Worm (Caenorhabditis elegans) whole organism, late embryonic: Measurements from ENCODE around the gene sra-33.

Experiments used
- C08G9.2 ChIP-seq: sonication (generic microtip); optimal IDR thresholded peaks from 2 replicates; lab custom pipeline; 2016; ENCODE audit warnings: mild to moderate bottlenecking, missing genetic modification characterization, moderate library complexity, missing compliant biosample characterization
- C38D4.7 ChIP-seq: fragments of 200-800 bp; sonication (Bioruptor generic); optimal IDR thresholded peaks from 2 replicates; lab custom pipeline; 2018; ENCODE audit warnings: mild to moderate bottlenecking, missing genetic modification characterization, moderate library complexity, missing compliant biosample characterization
- F13H6.1 ChIP-seq: sonication (generic microtip); optimal IDR thresholded peaks from 2 replicates; lab custom pipeline; 2016; ENCODE audit warnings: missing genetic modification characterization, missing compliant biosample characterization
- K02D7.2 ChIP-seq: sonication (generic microtip); optimal IDR thresholded peaks from 2 replicates; lab custom pipeline; 2017; ENCODE audit warnings: mild to moderate bottlenecking, missing genetic modification characterization, missing compliant biosample characterization
- ahr-1 ChIP-seq: sonication (generic microtip); optimal IDR thresholded peaks from 2 replicates; lab custom pipeline; 2016; ENCODE audit warnings: missing genetic modification characterization, missing compliant biosample characterization
- ceh-14 ChIP-seq: sonication (generic microtip); optimal IDR thresholded peaks from 2 replicates; lab custom pipeline; 2016; ENCODE audit warnings: missing genotype, missing genetic modification characterization, missing compliant biosample characterization
- ceh-18 ChIP-seq: sonication (generic microtip); optimal IDR thresholded peaks from 2 replicates; lab custom pipeline; 2016; ENCODE audit warnings: missing genetic modification characterization, missing compliant biosample characterization
- ceh-19 ChIP-seq: fragments of 200-800 bp; sonication (Bioruptor generic); optimal IDR thresholded peaks from 2 replicates; lab custom pipeline; 2018; ENCODE audit warnings: mild to moderate bottlenecking, missing genetic modification characterization, missing compliant biosample characterization
- ceh-24 ChIP-seq: sonication (generic microtip); optimal IDR thresholded peaks from 2 replicates; lab custom pipeline; 2016; ENCODE audit warnings: mild to moderate bottlenecking, missing genetic modification characterization, missing compliant biosample characterization
- ceh-31 ChIP-seq: sonication (generic microtip); optimal IDR thresholded peaks from 2 replicates; lab custom pipeline; 2016; ENCODE audit warnings: missing genetic modification characterization, missing compliant biosample characterization
- ceh-34 ChIP-seq: sonication (generic microtip); optimal IDR thresholded peaks from 2 replicates; lab custom pipeline; 2016; ENCODE audit warnings: mild to moderate bottlenecking, missing genetic modification characterization, missing compliant biosample characterization
- ceh-48 ChIP-seq: sonication (generic microtip); optimal IDR thresholded peaks from 2 replicates; lab custom pipeline; 2016; ENCODE audit warnings: missing genetic modification characterization, inconsistent platforms, missing compliant biosample characterization
- ceh-6 ChIP-seq: fragments of 200-800 bp; sonication (Bioruptor generic); optimal IDR thresholded peaks from 2 replicates; lab custom pipeline; 2018; ENCODE audit warnings: mild to moderate bottlenecking, missing genetic modification characterization, missing compliant biosample characterization
- che-1 ChIP-seq: sonication (generic microtip); optimal IDR thresholded peaks from 2 replicates; lab custom pipeline; 2016; ENCODE audit warnings: mild to moderate bottlenecking, missing genetic modification characterization, missing compliant biosample characterization
- dve-1 ChIP-seq: sonication (generic microtip); optimal IDR thresholded peaks from 2 replicates; lab custom pipeline; 2017; ENCODE audit warnings: antibody characterized with exemption, mild to moderate bottlenecking, missing genetic modification characterization, missing compliant biosample characterization
- elt-2 ChIP-seq: sonication (generic microtip); optimal IDR thresholded peaks from 2 replicates; lab custom pipeline; 2016; ENCODE audit warnings: missing genetic modification reagents, missing genetic modification characterization, missing compliant biosample characterization
- elt-4 ChIP-seq: sonication (generic microtip); optimal IDR thresholded peaks from 2 replicates; lab custom pipeline; 2016; ENCODE audit warnings: missing genetic modification characterization, missing compliant biosample characterization
- eyg-1 ChIP-seq: sonication (generic microtip); optimal IDR thresholded peaks from 2 replicates; lab custom pipeline; 2016; ENCODE audit warnings: missing genotype, missing genetic modification characterization, missing compliant biosample characterization
- hlh-15 ChIP-seq: sonication (generic microtip); optimal IDR thresholded peaks from 2 replicates; lab custom pipeline; 2016; ENCODE audit warnings: missing genetic modification characterization, missing compliant biosample characterization
- hlh-30 ChIP-seq: sonication (generic microtip); optimal IDR thresholded peaks from 2 replicates; lab custom pipeline; 2017; ENCODE audit warnings: antibody characterized with exemption, missing genetic modification characterization, missing compliant biosample characterization; ENCODE audit not compliant: insufficient read depth
- hlh-6 ChIP-seq: sonication (generic microtip); optimal IDR thresholded peaks from 2 replicates; lab custom pipeline; 2016; ENCODE audit warnings: missing genotype, missing genetic modification characterization, missing compliant biosample characterization
- lin-11 ChIP-seq: fragments of 200-800 bp; sonication (Bioruptor generic); optimal IDR thresholded peaks from 2 replicates; lab custom pipeline; 2018; ENCODE audit warnings: mild to moderate bottlenecking, missing genetic modification characterization, missing compliant biosample characterization
- madf-2 ChIP-seq: sonication (generic microtip); optimal IDR thresholded peaks from 2 replicates; lab custom pipeline; 2017; ENCODE audit warnings: missing genetic modification characterization, missing compliant biosample characterization
- nfya-1 ChIP-seq: sonication (generic microtip); optimal IDR thresholded peaks from 2 replicates; lab custom pipeline; 2017; ENCODE audit warnings: missing genetic modification characterization, mild to moderate bottlenecking, missing compliant biosample characterization, antibody characterized with exemption, moderate library complexity
- npax-4 ChIP-seq: sonication (generic microtip); optimal IDR thresholded peaks from 2 replicates; lab custom pipeline; 2016; ENCODE audit warnings: missing genetic modification characterization, missing compliant biosample characterization
- odd-2 ChIP-seq: sonication (generic microtip); optimal IDR thresholded peaks from 2 replicates; lab custom pipeline; 2017; ENCODE audit warnings: antibody characterized with exemption, mild to moderate bottlenecking, missing genetic modification characterization, missing compliant biosample characterization
- pag-3 ChIP-seq: sonication (generic microtip); optimal IDR thresholded peaks from 2 replicates; lab custom pipeline; 2016; ENCODE audit warnings: missing compliant biosample characterization, missing genetic modification characterization, borderline replicate concordance
- pat-9 ChIP-seq: fragments of 200-800 bp; sonication (Bioruptor generic); optimal IDR thresholded peaks from 2 replicates; lab custom pipeline; 2018; ENCODE audit warnings: mild to moderate bottlenecking, missing genetic modification characterization, moderate library complexity, missing compliant biosample characterization
- pha-4 ChIP-seq: fragments of 150-350 bp; optimal IDR thresholded peaks from 2 replicates; lab custom pipeline; 2018; ENCODE audit warnings: missing biosample characterization, missing genetic modification reagents, missing genetic modification characterization
- pros-1 ChIP-seq: fragments of 150-350 bp; optimal IDR thresholded peaks from 2 replicates; lab custom pipeline; 2014; ENCODE audit warnings: missing biosample characterization, missing genetic modification reagents, missing genetic modification characterization
- ref-2 ChIP-seq: sonication (generic microtip); optimal IDR thresholded peaks from 2 replicates; lab custom pipeline; 2016; ENCODE audit warnings: missing genetic modification characterization, missing compliant biosample characterization
- sdc-2 ChIP-seq: sonication (generic microtip); optimal IDR thresholded peaks from 2 replicates; lab custom pipeline; 2016; ENCODE audit warnings: missing genotype, missing genetic modification characterization, missing compliant biosample characterization
- tbx-2 ChIP-seq: sonication (generic microtip); optimal IDR thresholded peaks from 2 replicates; lab custom pipeline; 2016; ENCODE audit warnings: missing genetic modification characterization, missing compliant biosample characterization
- unc-3 ChIP-seq, 2 experiments: fragments of 200-800 bp in 1 of 2; sonication (Bioruptor generic) in 1 of 2; sonication (generic microtip) in 1 of 2; conservative IDR thresholded peaks in 1 of 2; optimal IDR thresholded peaks in 1 of 2; 2 replicates each; pipeline versions ENCODE4 v1.3.6 to Lab custom; 2016 to 2022; ENCODE audit warnings: missing compliant biosample characterization in 2 of 2, missing genetic modification characterization in 2 of 2, missing genetic modification reagents in 1 of 2
- unc-42 ChIP-seq: sonication (generic microtip); optimal IDR thresholded peaks from 2 replicates; lab custom pipeline; 2016; ENCODE audit warnings: missing genotype, missing genetic modification characterization, missing compliant biosample characterization
- unc-55 ChIP-seq: sonication (generic microtip); optimal IDR thresholded peaks from 2 replicates; lab custom pipeline; 2017; ENCODE audit warnings: missing biosample characterization, missing genetic modification reagents, missing genetic modification characterization

Gene sra-33

DNA sequence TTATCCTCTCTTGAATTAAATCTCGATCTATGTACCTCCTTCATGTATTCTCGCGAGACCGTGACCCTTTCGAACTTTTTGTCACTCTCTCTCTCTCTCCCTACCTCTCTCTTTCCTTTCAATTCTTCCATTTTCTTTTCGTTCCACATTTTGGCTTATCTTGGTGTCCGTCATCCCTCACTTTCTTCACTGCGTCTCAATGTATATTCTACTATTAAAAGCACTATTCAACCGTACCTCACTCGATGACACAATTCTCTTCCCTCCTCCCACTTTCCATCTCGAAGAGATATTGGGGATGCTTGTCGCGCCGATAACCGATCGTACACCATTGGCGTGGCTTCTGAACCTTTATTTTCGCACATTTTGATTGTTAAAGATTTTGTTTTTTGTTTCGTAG lies 26.4 kb downstream of the sra-33 start:
- TF ChIP-seq ref-2 (peak; percentile 1), madf-2 (tag; lab: Kevin White, UChicago) (no peak)

ce11 chrII:4507669-4508068 lies 29.4 kb downstream of the sra-33 start:
- TF ChIP-seq pros-1 (tag; lab: Kevin White, UChicago): no peak
- no peak for TF ChIP-seq ceh-19 (GFP tag; lab: Kevin White, UChicago)
- no peak for TF ChIP-seq ceh-6
- no peak for TF ChIP-seq hlh-30 (tag; lab: Kevin White, UChicago)
- TF ChIP-seq dve-1 (tag; lab: Kevin White, UChicago): no peak
- no peak for TF ChIP-seq elt-2
- TF ChIP-seq hlh-6 (tag; lab: Kevin White, UChicago): no peak
- TF ChIP-seq npax-4 (tag; lab: Kevin White, UChicago): no peak
- no peak for TF ChIP-seq odd-2 (tag; lab: Kevin White, UChicago)
- no peak for TF ChIP-seq lin-11
- TF ChIP-seq pat-9 (tag; lab: Kevin White, UChicago): no peak
- TF ChIP-seq elt-4 (tag; lab: Kevin White, UChicago): no peak
- no peak for TF ChIP-seq ceh-24 (tag; lab: Kevin White, UChicago)

ce11 chrII:4506552-4507291 lies 30.3 kb downstream of the sra-33 start:
- TF ChIP-seq K02D7.2: no peak
- TF ChIP-seq ceh-18: peak; percentile 70
- no peak for TF ChIP-seq C38D4.7 (GFP tag; lab: Kevin White, UChicago)
- no peak for TF ChIP-seq C08G9.2 (tag; lab: Kevin White, UChicago)
- TF ChIP-seq ceh-19 (GFP tag; lab: Kevin White, UChicago): no peak
- TF ChIP-seq pros-1 (tag; lab: Kevin White, UChicago): peak; percentile 26
- TF ChIP-seq ceh-34: peak; percentile 30
- no peak for TF ChIP-seq ceh-24 (tag; lab: Kevin White, UChicago)
- peak; percentile 77 for TF ChIP-seq unc-55
- peak; percentile 83 for TF ChIP-seq ceh-14 (tag; lab: Kevin White, UChicago)
- TF ChIP-seq unc-42: peak; percentile 83
- TF ChIP-seq ahr-1 (tag; lab: Kevin White, UChicago): no peak
- peak; percentile 92 for TF ChIP-seq nfya-1
- TF ChIP-seq tbx-2: peak; percentile 42
- TF ChIP-seq hlh-15: no peak
- peak; percentile 56 for TF ChIP-seq ceh-31 (tag; lab: Kevin White, UChicago)
- TF ChIP-seq elt-2: no peak
- TF ChIP-seq pag-3 (tag; lab: Kevin White, UChicago): no peak
- peak; percentile 86 for TF ChIP-seq hlh-30 (tag; lab: Kevin White, UChicago)
- peak; percentile 4 for TF ChIP-seq sdc-2 (tag; lab: Kevin White, UChicago)

ce11 chrII:4505097-4505626 lies 31.9 kb downstream of the sra-33 start, which contains the start of gene camt-1:
camt-1 (minus strand) TSS chrII:4505147.
- TF ChIP-seq eyg-1 (tag; lab: Kevin White, UChicago) (no peak), ceh-48 (no peak), che-1 (no peak), madf-2 (tag; lab: Kevin White, UChicago) (no peak), ceh-31 (tag; lab: Kevin White, UChicago) (no peak), F13H6.1 (no peak), pros-1 (tag; lab: Kevin White, UChicago) (no peak), ceh-19 (GFP tag; lab: Kevin White, UChicago) (no peak), ceh-24 (tag; lab: Kevin White, UChicago) (no peak), unc-3 (GFP tag; conservative IDR thresholded peaks at IDR 0.05; lab: Robert Waterston, UW) (no peak), unc-3 (tag; optimal IDR thresholded peaks at IDR 0.05; lab: Kevin White, UChicago) (no peak), pat-9 (tag; lab: Kevin White, UChicago) (no peak), pha-4 (tag; lab: Kevin White, UChicago) (no peak), elt-4 (tag; lab: Kevin White, UChicago) (no peak)
